Worm (Caenorhabditis elegans) whole organism, L1 larva: ENCODE data around the gene cal-2.

Source experiments
- egl-27 ChIP-seq, 2 experiments: fragments of 150-350 bp in 1 of 2; sonication (generic microtip); optimal IDR thresholded peaks; 3 replicates each; lab custom pipeline; 2017 to 2018; ENCODE audit warnings: missing biosample characterization in 2 of 2, missing genetic modification characterization in 2 of 2, missing genetic modification reagents in 2 of 2
- pqm-1 ChIP-seq: sonication (generic microtip); optimal IDR thresholded peaks from 3 replicates; lab custom pipeline; 2017; ENCODE audit warnings: missing biosample characterization, missing genetic modification characterization
- rnt-1 ChIP-seq: sonication (generic microtip); optimal IDR thresholded peaks from 2 replicates; lab custom pipeline; 2016; ENCODE audit warnings: mild to moderate bottlenecking, missing genetic modification characterization, moderate library complexity, missing compliant biosample characterization
- unc-62 ChIP-seq: fragments of 150-350 bp; optimal IDR thresholded peaks from 2 replicates; lab custom pipeline; 2014; ENCODE audit warnings: missing biosample characterization, missing genetic modification reagents, missing genetic modification characterization

- TF ChIP-seq egl-27 (tag; optimal IDR thresholded peaks at IDR 0.05; lab: Kevin White, UChicago) (no peak), unc-62 (GFP tag; lab: Kevin White, UChicago) (no peak), rnt-1 (tag; lab: Kevin White, UChicago) (peak; percentile 91), pqm-1 (tag; lab: Kevin White, UChicago) (no peak)
Measured at ce11 chrII:8969251-8970183, 9.0 kb downstream of the cal-2 start, which contains the start of the genes szy-20 and C18E9.5.
